Worm (Caenorhabditis elegans) whole organism, dauer: ENCODE data around the gene abu-6.

Source experiments
- unc-62 ChIP-seq: sonication (generic microtip); optimal IDR thresholded peaks from 2 replicates; lab custom pipeline; 2017; ENCODE audit warnings: missing biosample characterization, missing genetic modification reagents, missing genetic modification characterization

abu-6 gene

DNA sequence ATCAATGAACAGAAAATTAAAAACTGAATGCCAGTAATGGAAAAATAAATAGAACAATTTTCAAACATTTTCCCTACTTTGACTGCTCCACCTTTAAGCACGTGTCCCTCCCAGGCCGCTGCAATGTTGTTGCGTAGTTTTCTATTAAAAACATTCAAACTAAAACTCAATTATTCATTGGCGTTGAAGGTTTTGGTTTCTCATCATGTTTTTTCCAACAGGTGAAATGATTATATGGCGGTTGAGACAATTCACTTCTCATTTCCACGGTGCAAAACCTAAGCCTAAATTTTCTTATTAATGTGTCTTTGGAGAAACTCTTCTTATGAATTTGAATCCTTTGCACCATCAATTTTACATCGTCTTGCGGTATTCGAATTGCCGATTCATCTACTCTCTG is 10.8 kb downstream of the abu-6 start, which contains the start of gene srh-130:
Gene srh-130, plus strand, starts transcription at position 301 of the 400 bp plus-strand sequence.
- no peak for TF ChIP-seq unc-62 (GFP tag; lab: Kevin White, UChicago)

DNA sequence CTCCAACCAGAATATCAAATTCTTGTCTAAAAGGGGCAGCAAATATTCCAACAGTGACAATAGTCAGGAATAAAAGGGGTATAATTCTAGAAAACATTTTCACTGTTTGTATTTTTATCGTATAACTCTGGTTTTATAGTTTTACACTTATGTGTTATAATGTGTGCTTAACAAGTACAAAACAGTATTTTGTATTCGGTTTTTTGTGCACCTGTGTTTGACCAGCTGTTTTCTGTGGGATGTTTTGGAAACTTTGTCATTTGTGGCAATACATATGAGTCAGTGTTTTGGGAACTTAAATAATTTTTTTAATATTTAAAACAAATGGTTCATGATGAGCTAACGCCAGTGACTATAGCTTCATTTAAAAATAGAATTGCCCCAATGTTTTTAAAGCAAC is 15.3 kb downstream of the abu-6 start, which contains the start of gene F14F9.6:
Gene F14F9.6, minus strand, starts transcription at position 101 of the 400 bp plus-strand sequence.
- no peak for TF ChIP-seq unc-62 (GFP tag; lab: Kevin White, UChicago)

DNA sequence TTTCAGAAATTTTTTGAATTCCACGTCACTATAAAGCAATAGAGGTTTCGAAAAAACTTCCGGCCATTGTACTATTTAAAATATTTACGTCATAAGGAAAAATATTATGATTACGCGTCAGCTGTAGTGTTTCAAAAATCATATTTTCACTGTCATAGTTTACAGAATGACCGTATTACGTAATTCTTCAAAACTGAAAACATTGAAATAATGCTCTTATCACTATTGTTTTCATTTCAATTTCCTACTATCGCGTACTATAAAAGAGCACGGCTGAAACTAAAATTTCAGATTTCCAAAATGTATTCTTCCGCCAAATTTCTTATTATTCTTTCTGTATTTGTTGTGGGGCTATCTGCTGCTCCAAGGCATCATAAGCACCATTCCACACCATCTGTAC is 17.2 kb downstream of the abu-6 start, which contains the start of gene F14F9.2:
Gene F14F9.2, plus strand, starts transcription at position 301 of the 400 bp plus-strand sequence.
- TF ChIP-seq unc-62 (GFP tag; lab: Kevin White, UChicago): no peak

DNA sequence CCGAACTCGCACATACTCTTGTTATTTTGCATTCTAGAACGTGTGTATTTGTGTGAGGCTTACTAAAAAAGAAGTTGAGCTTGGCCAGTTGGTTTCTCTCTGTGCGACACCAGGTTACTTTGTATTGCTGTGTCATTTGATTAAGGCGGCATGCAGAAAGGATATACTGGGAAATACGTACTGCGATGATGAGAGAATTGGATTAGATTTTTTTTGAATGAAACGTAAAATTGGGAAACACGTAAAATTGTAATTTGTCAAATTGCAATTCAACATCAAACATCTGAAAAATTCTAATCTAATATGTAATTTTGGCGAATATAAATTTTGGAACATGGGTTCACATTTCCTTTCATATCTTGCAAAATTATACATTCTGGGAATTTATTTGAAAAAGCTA is 17.9 kb downstream of the abu-6 start, which contains the start of gene srh-129:
Gene srh-129, minus strand, starts transcription at position 101 of the 400 bp plus-strand sequence.
- no peak for TF ChIP-seq unc-62 (GFP tag; lab: Kevin White, UChicago)

DNA sequence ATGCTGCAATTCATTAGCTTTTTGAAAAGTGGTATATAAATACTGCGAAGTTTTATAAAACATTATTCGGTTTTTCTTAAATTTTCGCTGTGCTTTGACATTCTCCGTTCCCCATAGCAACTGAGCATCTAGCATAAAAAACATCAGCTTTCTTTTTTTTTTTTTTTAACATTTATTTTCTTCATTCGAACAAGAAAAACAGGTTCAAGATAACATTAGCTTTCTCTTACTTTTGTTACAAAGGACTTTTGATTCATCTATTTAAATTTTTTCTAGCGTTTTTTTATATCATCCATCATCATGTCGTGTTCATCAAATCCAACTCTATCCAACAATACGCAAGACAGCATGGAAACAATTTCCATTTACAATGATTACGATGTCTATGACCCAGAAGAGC is 23.8 kb downstream of the abu-6 start, which contains the start of gene F14F9.3:
Gene F14F9.3, plus strand, starts transcription at position 301 of the 400 bp plus-strand sequence.
- no peak for TF ChIP-seq unc-62 (GFP tag; lab: Kevin White, UChicago)

DNA sequence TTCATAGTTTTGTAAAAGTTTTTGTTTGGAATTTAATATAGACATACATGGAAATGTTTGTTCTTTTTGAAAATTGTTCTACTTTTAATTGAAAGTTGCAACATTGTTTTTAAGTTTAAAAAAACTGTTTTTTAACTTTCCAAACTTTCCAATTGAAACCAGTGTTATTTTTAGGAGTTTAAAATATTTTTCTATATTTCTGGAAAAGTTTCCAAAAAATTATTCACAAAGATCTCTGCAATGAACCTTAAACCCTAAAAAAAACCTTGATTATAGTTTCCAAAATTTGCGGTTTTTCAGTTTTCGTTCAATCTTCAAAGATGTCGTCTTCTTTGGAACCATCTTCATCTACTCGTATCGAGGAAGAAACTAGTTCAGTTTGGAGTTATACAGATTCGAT is 29.3 kb downstream of the abu-6 start, which contains the start of gene F14F9.4:
Gene F14F9.4, plus strand, starts transcription at position 301 of the 400 bp plus-strand sequence.
- TF ChIP-seq unc-62 (GFP tag; lab: Kevin White, UChicago): no peak

DNA sequence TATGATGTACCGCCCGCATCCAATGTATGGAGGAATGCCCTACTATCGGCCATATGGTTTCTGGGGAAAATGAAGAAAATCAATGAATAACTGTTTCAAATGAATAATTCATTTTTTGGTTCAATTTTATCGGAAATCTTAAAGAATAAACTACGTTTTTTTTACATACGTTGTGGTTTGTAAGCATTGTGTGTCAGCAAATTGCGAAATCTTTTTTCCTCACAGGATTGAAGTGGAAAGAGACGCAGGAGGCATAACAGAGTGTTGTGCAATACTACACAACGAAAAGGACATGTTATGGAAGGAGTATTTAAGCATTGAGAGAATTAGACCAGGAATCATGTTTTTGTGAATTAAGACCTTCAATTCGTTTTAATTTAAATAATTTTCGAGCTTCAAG is 30.3 kb downstream of the abu-6 start:
- no peak for TF ChIP-seq unc-62 (GFP tag; lab: Kevin White, UChicago)

DNA sequence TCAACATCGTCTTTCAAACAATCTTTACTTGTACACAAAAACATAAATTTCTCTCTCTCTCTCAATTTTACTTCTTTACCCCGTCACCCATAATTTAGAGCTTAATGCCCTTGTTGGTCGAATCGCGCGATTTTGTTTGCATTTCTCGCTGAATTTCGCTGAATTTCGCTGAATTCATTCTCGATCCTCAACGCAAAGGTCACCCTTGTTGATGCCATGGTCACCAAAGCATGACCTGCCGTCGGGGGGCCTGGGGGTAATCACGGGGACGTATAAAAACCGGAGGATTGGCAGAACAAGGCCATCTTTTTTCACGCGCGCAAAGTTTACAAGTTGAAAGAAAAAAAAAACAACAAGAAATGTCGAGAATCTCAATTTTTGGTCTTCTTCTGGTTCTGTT is 31.7 kb downstream of the abu-6 start, which contains the start of gene F14F9.8:
Gene F14F9.8, plus strand, starts transcription at position 301 of the 400 bp plus-strand sequence.
- no peak for TF ChIP-seq unc-62 (GFP tag; lab: Kevin White, UChicago)

DNA sequence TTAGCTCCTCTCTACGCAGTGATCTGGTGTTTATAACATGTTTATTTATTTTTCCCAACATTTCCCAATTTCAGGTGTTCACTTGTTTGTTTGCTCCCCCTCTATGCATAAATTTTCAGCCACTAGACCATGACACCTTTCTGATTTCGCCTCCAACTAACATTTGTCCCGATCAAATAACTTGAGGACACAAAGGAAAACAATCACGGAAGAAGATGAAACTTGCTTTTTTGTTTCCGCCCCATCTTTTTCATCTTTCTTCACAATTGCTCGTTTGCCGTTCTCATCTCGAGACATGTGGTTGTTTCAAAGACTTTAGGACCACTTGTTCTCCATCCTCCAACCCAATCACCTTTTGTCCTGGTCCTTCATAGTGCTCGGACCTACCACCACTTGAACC is 34.9 kb downstream of the abu-6 start, which contains the start of gene F14F9.5:
Gene F14F9.5, plus strand, starts transcription at position 301 of the 400 bp plus-strand sequence.
- no peak for TF ChIP-seq unc-62 (GFP tag; lab: Kevin White, UChicago)

DNA sequence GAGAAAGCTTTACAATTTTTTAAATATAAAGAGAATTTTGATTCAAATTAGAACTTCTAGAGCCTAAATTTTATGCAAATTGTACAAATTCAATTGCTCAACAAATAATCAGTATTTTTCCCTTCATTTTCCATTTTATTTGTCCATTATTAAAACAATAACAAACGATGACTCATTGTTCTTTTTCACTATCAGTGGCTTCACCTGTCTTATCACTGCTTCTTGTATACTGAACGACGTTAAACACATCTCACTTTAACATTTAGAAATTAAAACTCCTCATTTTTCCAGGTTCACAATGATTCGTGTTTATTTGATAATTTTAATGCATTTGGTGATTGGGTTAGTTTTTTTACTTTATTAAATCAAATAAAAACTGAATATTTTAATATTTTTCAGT is 42.0 kb downstream of the abu-6 start, which contains the start of gene sid-1:
Gene sid-1, plus strand, starts transcription at position 292 of the 400 bp plus-strand sequence.
- no peak for TF ChIP-seq unc-62 (GFP tag; lab: Kevin White, UChicago)

DNA sequence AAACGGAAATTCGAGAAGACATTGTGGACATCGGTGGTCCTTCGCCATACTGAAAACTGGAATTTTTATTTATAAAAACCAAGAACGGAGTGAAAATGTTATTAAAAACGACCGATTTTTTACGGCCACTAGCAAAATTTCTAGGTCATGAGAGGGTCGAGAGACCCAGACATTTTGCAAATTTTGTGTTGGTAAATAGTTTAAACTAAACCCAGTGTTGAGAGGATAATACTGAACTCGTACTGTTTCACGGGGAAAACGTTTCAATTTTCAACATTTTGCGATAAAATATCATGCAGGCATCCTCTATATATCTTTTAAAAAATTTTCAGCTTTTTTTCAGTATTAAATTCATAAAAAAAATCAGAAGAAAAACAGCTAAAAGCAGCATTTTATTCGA is 42.6 kb downstream of the abu-6 start, which contains the start of gene C04F5.9:
Gene C04F5.9, minus strand, starts transcription at position 101 of the 400 bp plus-strand sequence.
- no peak for TF ChIP-seq unc-62 (GFP tag; lab: Kevin White, UChicago)

DNA sequence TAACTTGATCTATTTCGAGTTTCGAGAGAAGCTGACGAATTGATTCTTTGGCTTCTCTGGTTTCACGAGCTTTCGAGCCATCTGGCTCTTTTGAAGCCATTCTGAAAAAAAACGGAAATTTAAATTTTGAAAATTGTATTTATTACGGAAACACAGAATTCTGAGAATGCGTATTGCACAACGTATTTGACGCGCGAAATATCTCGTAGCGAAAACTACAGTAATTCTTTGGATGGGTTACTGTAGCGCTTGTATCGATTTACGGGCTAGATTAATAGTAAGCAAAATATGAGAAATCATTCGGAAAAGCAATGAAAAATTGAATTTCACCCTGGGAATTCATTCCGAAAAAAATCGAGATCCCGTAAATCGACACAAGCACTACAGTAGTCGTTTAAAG is 48.0 kb downstream of the abu-6 start, which contains the start of gene C04F5.8:
Gene C04F5.8, minus strand, starts transcription at position 101 of the 400 bp plus-strand sequence.
- no peak for TF ChIP-seq unc-62 (GFP tag; lab: Kevin White, UChicago)

DNA sequence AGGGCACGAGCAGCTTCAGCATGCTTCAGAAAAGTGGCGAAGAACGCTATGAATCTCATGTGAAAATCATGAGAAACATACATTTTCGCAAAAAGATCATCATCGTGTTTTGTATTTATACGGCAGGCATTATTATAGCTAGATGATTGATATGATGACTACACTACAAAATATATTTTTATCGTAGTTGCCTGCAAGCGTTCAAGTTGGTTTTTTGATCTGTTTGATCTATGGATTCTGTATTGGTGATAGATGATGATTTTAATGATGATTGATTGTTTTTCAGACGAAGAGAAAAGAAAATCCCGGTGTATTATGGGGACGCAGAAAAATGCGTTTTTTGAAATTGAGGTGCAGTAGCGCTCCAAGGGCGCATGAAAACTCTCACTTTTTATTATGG is 51.0 kb downstream of the abu-6 start, which contains the start of gene ugt-63:
Gene ugt-63, minus strand, starts transcription at position 89 of the 400 bp plus-strand sequence.
- no peak for TF ChIP-seq unc-62 (GFP tag; lab: Kevin White, UChicago)
